Worm (Caenorhabditis elegans): ENCODE results near the gene C50H11.13.
"Not testable (repeated sequence)": the region's sequence is repeated elsewhere in the genome, so short reads cannot be mapped to it uniquely, and the experiment has no call there.

Gene C50H11.13

DNA sequence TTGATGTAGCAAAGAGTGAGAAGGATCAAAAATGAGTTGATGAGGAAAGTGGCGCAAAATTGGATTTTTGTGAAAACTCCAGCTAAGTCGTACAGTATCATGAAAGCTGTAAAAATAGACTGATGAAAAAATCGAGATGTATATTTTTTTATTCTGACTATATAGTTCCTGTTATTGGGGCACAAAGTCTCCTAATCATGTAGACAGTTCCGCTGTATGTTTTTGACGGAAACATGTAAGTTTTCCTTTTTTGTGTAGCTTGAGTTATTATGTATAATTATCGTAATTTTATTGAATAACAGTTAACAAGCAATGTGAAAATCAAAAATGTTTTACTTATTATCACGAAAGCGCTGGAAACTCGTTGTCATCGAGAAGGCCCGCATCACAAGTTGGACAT, 36.0 kb upstream of the C50H11.13 start, which contains the start of gene str-68:
Gene str-68 (minus strand): TSS at position 101 of the 400 bp plus-strand sequence.
- TF ChIP-seq nhr-2 (tag; optimal IDR thresholded peaks at IDR 0.05), result no peak
- no peak for TF ChIP-seq unc-120 (tag; optimal IDR thresholded peaks at IDR 0.05; ENCODE audit: poor library complexity, severe bottlenecking)
- no peak for TF ChIP-seq drap-1 (GFP tag; optimal IDR thresholded peaks at IDR 0.05)
- no peak for TF ChIP-seq unc-39 (tag; optimal IDR thresholded peaks at IDR 0.05)
- TF ChIP-seq sem-2 (GFP tag; optimal IDR thresholded peaks at IDR 0.05), result no peak
- no peak for TF ChIP-seq ces-1 (GFP tag; optimal IDR thresholded peaks at IDR 0.05)
- no peak for TF ChIP-seq mep-1 (tag; optimal IDR thresholded peaks at IDR 0.05)
- no peak for TF ChIP-seq cnd-1 (tag; optimal IDR thresholded peaks at IDR 0.05)
- TF ChIP-seq ztf-11 (tag; optimal IDR thresholded peaks at IDR 0.05), result no peak
- no peak for TF ChIP-seq flh-1 (GFP tag; optimal IDR thresholded peaks at IDR 0.05)
- no peak for TF ChIP-seq lin-32 (GFP tag; optimal IDR thresholded peaks at IDR 0.05)
- no peak for TF ChIP-seq hlh-1 (tag; optimal IDR thresholded peaks at IDR 0.05)
- no peak for TF ChIP-seq nhr-12 (tag; optimal IDR thresholded peaks at IDR 0.05)
- no peak for TF ChIP-seq ceh-83 (GFP tag; optimal IDR thresholded peaks at IDR 0.05)

- TF ChIP-seq cnd-1 (tag; optimal IDR thresholded peaks at IDR 0.05) (no peak), mab-5 (tag; optimal IDR thresholded peaks at IDR 0.05) (no peak), nhr-2 (tag; optimal IDR thresholded peaks at IDR 0.05) (no peak), nhr-237 (tag; optimal IDR thresholded peaks at IDR 0.05) (no peak), tbx-8 (GFP tag; optimal IDR thresholded peaks at IDR 0.05) (no peak), M03D4.4 (tag; optimal IDR thresholded peaks at IDR 0.05) (no peak), mep-1 (tag; optimal IDR thresholded peaks at IDR 0.05) (no peak), lin-32 (GFP tag; optimal IDR thresholded peaks at IDR 0.05) (no peak), elt-3 (tag; optimal IDR thresholded peaks at IDR 0.05) (no peak), elt-1 (tag; optimal IDR thresholded peaks at IDR 0.05; ENCODE audit: borderline replicate concordance, insufficient read depth) (no peak), unc-120 (tag; optimal IDR thresholded peaks at IDR 0.05; ENCODE audit: poor library complexity, severe bottlenecking) (no peak)
Observed at ce11 chrV:3106785-3107184, 35.3 kb upstream of the C50H11.13 start.

DNA sequence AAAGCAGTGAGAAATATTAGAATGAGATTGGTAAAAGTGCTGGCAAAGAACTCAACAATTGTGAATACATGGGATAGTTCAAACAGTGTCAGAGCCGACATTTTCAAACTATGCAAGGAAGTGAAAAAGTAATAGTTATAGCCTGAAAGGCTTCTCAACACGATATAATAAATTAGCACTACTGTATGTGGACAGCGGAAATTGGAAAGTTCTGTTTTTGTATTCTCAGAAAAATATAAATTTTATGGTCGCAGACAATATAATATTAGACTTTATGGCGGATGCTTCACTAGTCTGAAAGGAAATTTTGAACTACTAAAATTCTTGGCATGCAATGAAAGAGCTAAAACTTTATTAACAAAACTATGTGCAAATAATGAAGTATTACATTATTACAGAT, 34.4 kb upstream of the C50H11.13 start, which contains the start of gene str-69:
Gene str-69 (minus strand): TSS at position 101 of the 400 bp plus-strand sequence.
- TF ChIP-seq ceh-83 (GFP tag; optimal IDR thresholded peaks at IDR 0.05) (no peak), bed-3 (GFP tag; optimal IDR thresholded peaks at IDR 0.05) (no peak), flh-1 (GFP tag; optimal IDR thresholded peaks at IDR 0.05) (no peak), ceh-43 (GFP tag; optimal IDR thresholded peaks at IDR 0.05) (no peak), nhr-12 (tag; optimal IDR thresholded peaks at IDR 0.05) (no peak), elt-3 (tag; optimal IDR thresholded peaks at IDR 0.05) (no peak), lin-13 (tag; optimal IDR thresholded peaks at IDR 0.05) (no peak), lsy-2 (tag; optimal IDR thresholded peaks at IDR 0.05) (no peak), zip-8 (tag; optimal IDR thresholded peaks at IDR 0.05) (no peak), ces-1 (GFP tag; optimal IDR thresholded peaks at IDR 0.05) (no peak), drap-1 (GFP tag; optimal IDR thresholded peaks at IDR 0.05) (no peak), mls-2 (tag; optimal IDR thresholded peaks at IDR 0.05) (no peak)

DNA sequence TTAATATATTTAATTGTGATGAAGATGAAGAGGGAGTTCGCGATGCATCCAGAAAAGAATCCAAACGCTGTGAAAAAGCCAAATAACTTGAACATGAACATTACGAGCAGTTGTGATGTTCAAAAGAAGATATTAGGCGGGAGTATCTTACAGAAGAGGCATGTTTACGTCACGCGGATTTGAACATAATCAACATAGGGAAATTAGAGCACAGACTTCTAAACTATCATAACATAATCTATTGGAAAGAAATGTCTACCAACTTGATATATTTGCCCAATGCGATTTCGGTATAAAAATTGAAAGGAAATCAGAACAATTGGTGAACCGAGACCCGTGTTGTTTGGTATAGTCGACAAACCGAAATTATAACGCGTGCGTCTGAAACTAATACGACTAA, 32.7 kb upstream of the C50H11.13 start, which contains the start of gene str-66:
Gene str-66 (minus strand): TSS at position 101 of the 400 bp plus-strand sequence.
- no peak for TF ChIP-seq elt-3 (tag; optimal IDR thresholded peaks at IDR 0.05)
- no peak for TF ChIP-seq lin-13 (tag; optimal IDR thresholded peaks at IDR 0.05)
- TF ChIP-seq tbx-8 (GFP tag; optimal IDR thresholded peaks at IDR 0.05), result no peak
- no peak for TF ChIP-seq sptf-1 (tag; optimal IDR thresholded peaks at IDR 0.05)

DNA sequence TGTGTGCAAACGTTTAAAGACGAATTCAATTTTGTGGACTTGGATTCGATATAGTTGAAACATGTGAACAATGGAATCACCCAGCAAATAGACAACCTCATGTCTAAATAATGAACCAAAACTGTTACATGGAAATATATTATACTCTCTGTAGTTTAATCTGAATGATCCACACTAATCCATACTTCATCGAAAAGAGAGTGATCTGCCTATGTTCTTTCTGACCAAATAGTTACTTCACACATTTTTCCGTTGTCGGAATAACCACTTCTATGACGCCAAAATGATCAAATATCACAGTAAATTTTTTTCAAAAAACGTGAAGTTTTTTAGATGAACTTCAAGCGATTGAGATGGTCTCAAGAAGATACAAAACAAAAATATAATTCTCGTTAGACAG, 30.6 kb upstream of the C50H11.13 start, which contains the start of gene Y73C8C.4:
Gene Y73C8C.4 (minus strand): TSS at position 101 of the 400 bp plus-strand sequence.
- TF ChIP-seq nhr-237 (tag; optimal IDR thresholded peaks at IDR 0.05); elt-1 (tag; optimal IDR thresholded peaks at IDR 0.05; ENCODE audit: borderline replicate concordance, insufficient read depth); ztf-11 (tag; optimal IDR thresholded peaks at IDR 0.05): not testable (repeated sequence)

DNA sequence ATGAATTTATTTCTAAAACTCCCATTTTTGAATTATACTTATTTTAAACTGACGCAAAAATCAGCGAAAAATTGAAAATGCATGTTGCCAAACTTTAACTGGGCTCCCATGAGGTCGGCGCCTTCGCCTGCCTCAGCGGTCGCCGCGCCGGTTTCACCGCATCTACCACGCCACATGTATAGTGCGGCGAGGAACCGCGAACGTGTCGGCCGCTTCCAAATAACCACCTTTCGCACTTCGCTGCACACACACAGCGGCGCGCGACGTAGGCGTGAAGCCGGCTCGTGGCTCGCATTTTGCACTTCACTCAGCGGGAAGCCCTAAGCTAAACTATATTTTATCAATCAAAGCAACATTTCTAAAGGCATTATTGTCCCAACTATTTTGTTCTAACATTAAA, 29.1 kb upstream of the C50H11.13 start:
- TF ChIP-seq drap-1 (GFP tag; optimal IDR thresholded peaks at IDR 0.05) (no peak), blmp-1 (tag; optimal IDR thresholded peaks at IDR 0.05) (no peak), zip-8 (tag; optimal IDR thresholded peaks at IDR 0.05) (no peak), lsy-2 (tag; optimal IDR thresholded peaks at IDR 0.05) (no peak), ceh-39 (tag; optimal IDR thresholded peaks at IDR 0.05) (no peak)

Measured in whole organism, mixed stage, embryonic.